Worm (Caenorhabditis elegans): ENCODE results near the gene snpc-3.4.

The snpc-3.4 gene

ce11 chrIII:3987759-3988158, 32.1 kb upstream of the snpc-3.4 start, which contains the start of gene C36E8.6:
TSS of gene C36E8.6 (plus strand) at chrIII:3988059.
- TF ChIP-seq lin-13 (tag; optimal IDR thresholded peaks at IDR 0.05) = no peak
- no peak for TF ChIP-seq lsy-2 (tag; optimal IDR thresholded peaks at IDR 0.05)
- no peak for TF ChIP-seq ceh-39 (tag; optimal IDR thresholded peaks at IDR 0.05)

ce11 chrIII:3991362-3991761, 28.5 kb upstream of the snpc-3.4 start:
- no peak for TF ChIP-seq snpc-4 (tag; optimal IDR thresholded peaks at IDR 0.05)
- no peak for TF ChIP-seq blmp-1 (tag; optimal IDR thresholded peaks at IDR 0.05)
- peak; percentile 2 for TF ChIP-seq unc-62 (GFP tag; optimal IDR thresholded peaks at IDR 0.05)
- no peak for TF ChIP-seq ceh-43 (GFP tag; optimal IDR thresholded peaks at IDR 0.05)
- TF ChIP-seq pha-4 (tag; optimal IDR thresholded peaks at IDR 0.05) = no peak
- TF ChIP-seq mls-2 (tag; optimal IDR thresholded peaks at IDR 0.05) = no peak
- TF ChIP-seq mab-5 (tag; optimal IDR thresholded peaks at IDR 0.05) = no peak
- no peak for TF ChIP-seq sem-2 (GFP tag; optimal IDR thresholded peaks at IDR 0.05)
- TF ChIP-seq sptf-1 (tag; optimal IDR thresholded peaks at IDR 0.05) = no peak
- no peak for TF ChIP-seq elt-1 (tag; optimal IDR thresholded peaks at IDR 0.05; ENCODE audit: borderline replicate concordance, insufficient read depth)
- TF ChIP-seq flh-1 (GFP tag; optimal IDR thresholded peaks at IDR 0.05) = no peak
- no peak for TF ChIP-seq drap-1 (GFP tag; optimal IDR thresholded peaks at IDR 0.05)
- no peak for TF ChIP-seq nhr-76 (tag; optimal IDR thresholded peaks at IDR 0.05)
- peak; percentile 75 for TF ChIP-seq hlh-1 (tag; optimal IDR thresholded peaks at IDR 0.05)
- TF ChIP-seq ham-2 (GFP tag; optimal IDR thresholded peaks at IDR 0.05) = no peak
- no peak for TF ChIP-seq ceh-83 (GFP tag; optimal IDR thresholded peaks at IDR 0.05)
- no peak for TF ChIP-seq ces-1 (GFP tag; optimal IDR thresholded peaks at IDR 0.05)

ce11 chrIII:3992089-3992488, 27.7 kb upstream of the snpc-3.4 start, which contains the start of gene glb-11:
TSS of gene glb-11 (minus strand) at chrIII:3992189.
- TF ChIP-seq elt-1 (tag; optimal IDR thresholded peaks at IDR 0.05; ENCODE audit: borderline replicate concordance, insufficient read depth) (no peak), snpc-4 (tag; optimal IDR thresholded peaks at IDR 0.05) (no peak), mab-5 (tag; optimal IDR thresholded peaks at IDR 0.05) (no peak), unc-62 (GFP tag; optimal IDR thresholded peaks at IDR 0.05) (no peak), sptf-1 (tag; optimal IDR thresholded peaks at IDR 0.05) (no peak), ces-1 (GFP tag; optimal IDR thresholded peaks at IDR 0.05) (no peak), sem-2 (GFP tag; optimal IDR thresholded peaks at IDR 0.05) (no peak), mls-2 (tag; optimal IDR thresholded peaks at IDR 0.05) (no peak), lin-32 (GFP tag; optimal IDR thresholded peaks at IDR 0.05) (no peak), ceh-39 (tag; optimal IDR thresholded peaks at IDR 0.05) (no peak), unc-120 (tag; optimal IDR thresholded peaks at IDR 0.05; ENCODE audit: poor library complexity, severe bottlenecking) (no peak)

- TF ChIP-seq ces-1 (GFP tag; optimal IDR thresholded peaks at IDR 0.05) (no peak), unc-62 (GFP tag; optimal IDR thresholded peaks at IDR 0.05) (peak; percentile 4)
Measured at ce11 chrIII:3994457-3994856, 25.4 kb upstream of the snpc-3.4 start.

- TF ChIP-seq unc-62 (GFP tag; optimal IDR thresholded peaks at IDR 0.05) (no peak), lsy-2 (tag; optimal IDR thresholded peaks at IDR 0.05) (peak; percentile 84), drap-1 (GFP tag; optimal IDR thresholded peaks at IDR 0.05) (no peak), hlh-1 (tag; optimal IDR thresholded peaks at IDR 0.05) (peak; percentile 26), nhr-12 (tag; optimal IDR thresholded peaks at IDR 0.05) (no peak), ceh-39 (tag; optimal IDR thresholded peaks at IDR 0.05) (peak; percentile 75), mep-1 (tag; optimal IDR thresholded peaks at IDR 0.05) (peak; percentile 88), sptf-1 (tag; optimal IDR thresholded peaks at IDR 0.05) (peak; percentile 58), pha-4 (tag; optimal IDR thresholded peaks at IDR 0.05) (peak; percentile 83), M03D4.4 (tag; optimal IDR thresholded peaks at IDR 0.05) (peak; percentile 59), nhr-237 (tag; optimal IDR thresholded peaks at IDR 0.05) (peak; percentile 40), mls-2 (tag; optimal IDR thresholded peaks at IDR 0.05) (peak; percentile 24), flh-1 (GFP tag; optimal IDR thresholded peaks at IDR 0.05) (no peak), ces-1 (GFP tag; optimal IDR thresholded peaks at IDR 0.05) (peak; percentile 63), lin-13 (tag; optimal IDR thresholded peaks at IDR 0.05) (peak; percentile 89)
Measured at ce11 chrIII:4004064-4004580, 15.7 kb upstream of the snpc-3.4 start, which contains the start of gene tif-1A. TSS of gene tif-1A (minus strand) at chrIII:4004114.

ce11 chrIII:4005446-4006192, 14.2 kb upstream of the snpc-3.4 start, which contains the start of gene pxd-1:
TSS of gene pxd-1 (plus strand) at chrIII:4006142.
- TF ChIP-seq mab-5 (tag; optimal IDR thresholded peaks at IDR 0.05) (peak; percentile 12), lin-13 (tag; optimal IDR thresholded peaks at IDR 0.05) (no peak), ceh-43 (GFP tag; optimal IDR thresholded peaks at IDR 0.05) (peak; percentile 25), unc-39 (tag; optimal IDR thresholded peaks at IDR 0.05) (peak; percentile 52), mls-2 (tag; optimal IDR thresholded peaks at IDR 0.05) (peak; percentile 55), ces-1 (GFP tag; optimal IDR thresholded peaks at IDR 0.05) (peak; percentile 82), unc-62 (GFP tag; optimal IDR thresholded peaks at IDR 0.05) (peak; percentile 77), nhr-28 (tag; optimal IDR thresholded peaks at IDR 0.05) (no peak)

Measured in whole organism, mixed stage, embryonic.